Worm (Caenorhabditis elegans): Measurements from ENCODE around the gene frpr-16.
"Not testable (repeated sequence)": the region's sequence is repeated elsewhere in the genome, so short reads cannot be mapped to it uniquely, and the experiment has no call there.

Gene frpr-16

DNA sequence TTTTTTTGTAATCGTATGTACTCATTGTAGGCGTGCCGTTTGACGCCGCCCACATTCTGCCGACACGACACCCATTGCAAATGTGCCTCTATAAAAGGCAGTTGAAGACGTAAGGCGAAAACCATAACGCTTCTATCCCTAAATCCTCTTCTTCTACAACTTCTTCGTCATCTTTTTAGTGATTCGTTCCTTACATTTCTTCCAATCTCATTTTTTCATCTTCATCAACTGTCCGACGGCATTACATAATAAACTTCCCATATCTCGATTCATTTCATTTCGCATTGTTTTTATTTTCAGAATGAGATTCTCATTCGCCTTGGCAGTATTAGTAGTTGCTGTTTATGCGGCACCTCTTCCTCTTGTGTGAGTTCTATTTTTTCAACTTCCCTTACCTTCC lies 10.7 kb downstream of the frpr-16 start, which contains the start of gene ZK84.1:
Gene ZK84.1, plus strand, starts transcription at position 301 of the 400 bp plus-strand sequence.
- TF ChIP-seq unc-62 (GFP tag; optimal IDR thresholded peaks at IDR 0.05): no peak

DNA sequence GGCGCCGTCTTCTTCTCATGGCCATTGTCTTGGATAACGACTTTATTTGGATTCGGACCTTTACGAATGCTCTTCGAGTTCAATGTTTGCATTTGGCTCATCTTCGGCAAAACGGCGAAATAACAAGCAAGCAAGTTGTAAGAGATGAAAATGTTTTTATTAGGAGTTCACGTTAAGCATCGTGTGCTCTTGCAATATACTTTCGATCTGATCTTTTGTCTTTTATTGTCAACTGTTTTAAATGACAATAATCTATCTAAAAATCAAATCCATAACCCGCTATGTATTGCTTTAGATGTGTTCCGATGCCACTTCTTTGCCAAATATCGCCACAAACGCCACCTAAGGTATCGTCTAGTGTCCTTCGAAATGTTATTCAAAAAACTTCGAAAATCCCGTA lies 14.6 kb downstream of the frpr-16 start, which contains the start of gene ZK84.5:
Gene ZK84.5, minus strand, starts transcription at position 101 of the 400 bp plus-strand sequence.
- no peak for TF ChIP-seq unc-62 (GFP tag; optimal IDR thresholded peaks at IDR 0.05)

DNA sequence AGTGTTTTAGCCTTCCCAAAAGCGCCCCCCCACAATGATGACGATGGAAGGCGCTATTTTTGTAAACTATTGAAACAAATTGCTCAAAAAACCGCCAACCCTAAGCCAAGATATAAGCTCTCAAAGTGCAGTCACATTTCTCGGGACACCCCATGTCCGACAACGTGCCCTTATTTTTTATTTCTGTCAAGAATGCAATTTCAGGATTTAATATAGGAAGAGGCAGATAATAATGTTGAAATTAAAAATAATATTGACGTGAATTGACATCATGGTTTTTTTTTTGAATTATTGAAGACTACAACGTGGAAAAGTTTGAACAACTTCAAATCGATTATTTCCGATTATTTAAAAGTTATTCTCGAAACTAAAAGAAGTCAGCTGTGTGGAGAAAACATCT lies 16.9 kb downstream of the frpr-16 start, which contains the start of gene ZK84.2:
Gene ZK84.2, plus strand, starts transcription at position 301 of the 400 bp plus-strand sequence.
- not testable (repeated sequence) for TF ChIP-seq unc-62 (GFP tag; optimal IDR thresholded peaks at IDR 0.05)

DNA sequence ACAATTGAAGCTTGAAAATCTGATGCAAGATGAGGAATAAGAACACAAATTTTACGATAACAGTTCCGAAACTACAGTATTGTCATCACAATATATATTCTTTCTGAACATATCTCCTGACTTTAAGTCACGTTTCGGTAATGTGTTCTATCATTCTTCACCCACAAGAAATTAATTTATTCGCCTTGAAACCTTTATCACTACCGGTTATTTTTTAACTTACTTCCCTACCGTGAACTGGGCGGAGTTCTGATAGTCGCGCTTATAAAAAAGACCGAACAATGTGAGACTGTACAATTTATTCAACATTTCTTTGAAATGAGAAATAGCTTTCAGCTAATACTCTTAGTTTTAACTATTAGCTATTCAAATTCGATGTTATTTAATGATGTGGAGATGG lies 20.5 kb downstream of the frpr-16 start, which contains the start of gene ins-20:
Gene ins-20, plus strand, starts transcription at position 301 of the 400 bp plus-strand sequence.
- no peak for TF ChIP-seq unc-62 (GFP tag; optimal IDR thresholded peaks at IDR 0.05)

DNA sequence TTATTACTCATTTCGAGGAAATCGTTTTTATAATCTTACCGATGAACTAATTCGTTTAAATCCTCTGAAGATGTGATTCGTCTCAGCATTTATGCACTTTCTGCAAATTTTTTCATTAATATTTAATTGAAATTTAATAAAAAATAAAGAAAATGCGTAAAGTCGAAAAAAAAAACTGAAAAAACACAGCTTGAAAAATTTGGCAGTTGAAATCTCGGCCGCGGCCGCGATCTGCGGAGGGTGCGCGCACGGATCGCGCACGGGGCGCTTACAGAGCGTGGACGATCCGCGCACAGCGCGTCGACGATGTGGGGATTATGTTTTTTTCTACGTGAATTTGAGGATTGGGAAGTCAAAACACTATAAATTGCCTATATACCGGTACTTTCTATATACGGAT lies 22.1 kb downstream of the frpr-16 start, which contains the start of gene ZK84.4:
Gene ZK84.4, minus strand, starts transcription at position 101 of the 400 bp plus-strand sequence.
- TF ChIP-seq unc-62 (GFP tag; optimal IDR thresholded peaks at IDR 0.05): not testable (repeated sequence)

DNA sequence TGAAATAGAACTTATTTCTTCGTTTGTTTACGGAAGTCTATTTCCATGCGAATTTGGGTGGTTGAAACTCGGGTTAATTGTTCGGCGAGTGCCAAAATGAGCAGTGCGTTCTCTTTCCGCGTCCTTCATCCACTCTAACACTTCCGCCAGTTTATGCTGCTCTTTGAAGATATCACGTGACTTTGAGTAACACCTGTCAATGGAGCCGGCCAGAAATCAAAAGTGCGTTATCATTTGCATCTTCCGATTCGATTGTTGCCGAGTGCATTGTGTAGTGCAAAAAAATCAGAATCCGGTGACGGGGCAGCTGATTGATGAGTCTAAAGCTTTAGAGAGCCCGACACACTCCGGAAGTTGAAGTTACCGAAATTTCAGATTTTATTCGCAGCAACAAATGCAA lies 30.0 kb downstream of the frpr-16 start:
- no peak for TF ChIP-seq unc-62 (GFP tag; optimal IDR thresholded peaks at IDR 0.05)

DNA sequence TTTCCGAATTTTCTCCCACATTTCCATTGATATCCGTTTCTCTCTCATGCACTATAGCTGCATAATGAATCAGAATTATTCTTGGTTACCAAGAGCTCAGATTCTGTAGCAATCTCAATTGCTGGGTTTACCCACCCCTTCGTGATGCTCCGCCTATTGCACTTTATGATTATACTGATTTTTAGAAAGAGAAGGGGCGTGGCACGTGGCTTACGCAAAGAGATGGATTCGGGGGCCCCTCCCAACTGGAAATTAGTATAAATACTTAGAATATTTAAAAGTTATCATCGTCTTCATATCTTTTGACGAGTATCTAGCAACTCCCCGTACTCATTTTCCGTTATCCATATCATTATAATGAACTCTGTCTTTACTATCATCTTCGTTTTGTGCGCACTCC lies 30.9 kb downstream of the frpr-16 start, which contains the start of gene ins-6:
Gene ins-6, plus strand, starts transcription at position 301 of the 400 bp plus-strand sequence.
- no peak for TF ChIP-seq unc-62 (GFP tag; optimal IDR thresholded peaks at IDR 0.05)

DNA sequence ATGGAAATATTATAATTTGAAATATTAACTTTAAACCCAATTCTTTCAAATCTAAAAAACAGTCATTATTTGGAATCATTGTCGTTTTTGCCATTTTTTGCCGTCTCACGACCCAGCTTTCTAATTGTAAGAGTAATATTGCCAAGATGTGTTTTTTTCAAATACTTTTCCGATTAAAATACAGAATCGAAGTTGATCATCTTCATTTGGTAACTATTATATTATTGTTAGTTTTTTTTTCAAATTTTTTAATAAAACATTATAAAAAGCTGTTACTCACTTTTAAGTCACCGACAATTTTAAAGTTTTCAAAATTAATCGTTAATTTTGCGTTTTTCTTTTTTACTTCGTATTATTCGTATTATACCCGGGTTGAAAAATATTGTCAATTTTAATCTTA lies 33.7 kb downstream of the frpr-16 start, which contains the start of gene ins-5:
Gene ins-5, plus strand, starts transcription at position 301 of the 400 bp plus-strand sequence.
- no peak for TF ChIP-seq unc-62 (GFP tag; optimal IDR thresholded peaks at IDR 0.05)

DNA sequence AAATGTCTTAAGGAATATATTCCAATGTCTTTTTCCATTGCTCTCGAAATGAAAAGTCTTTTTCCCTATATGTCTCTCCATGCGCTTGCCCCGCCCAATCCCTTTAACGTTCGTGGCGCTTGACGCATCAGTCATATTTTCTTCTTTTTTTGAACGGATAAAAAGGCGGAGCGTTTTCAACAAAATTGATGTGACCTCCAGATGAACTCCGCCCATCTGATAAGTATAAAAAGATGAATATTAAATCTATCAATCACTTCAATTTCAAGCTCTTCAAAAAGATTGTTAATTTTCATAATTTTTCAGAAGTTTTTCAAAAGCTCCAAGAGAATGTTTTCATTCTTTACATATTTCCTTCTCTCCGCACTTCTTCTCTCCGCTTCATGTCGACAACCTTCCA lies 34.9 kb downstream of the frpr-16 start, which contains the start of gene ins-4:
Gene ins-4, plus strand, starts transcription at position 301 of the 400 bp plus-strand sequence.
- no peak for TF ChIP-seq unc-62 (GFP tag; optimal IDR thresholded peaks at IDR 0.05)

DNA sequence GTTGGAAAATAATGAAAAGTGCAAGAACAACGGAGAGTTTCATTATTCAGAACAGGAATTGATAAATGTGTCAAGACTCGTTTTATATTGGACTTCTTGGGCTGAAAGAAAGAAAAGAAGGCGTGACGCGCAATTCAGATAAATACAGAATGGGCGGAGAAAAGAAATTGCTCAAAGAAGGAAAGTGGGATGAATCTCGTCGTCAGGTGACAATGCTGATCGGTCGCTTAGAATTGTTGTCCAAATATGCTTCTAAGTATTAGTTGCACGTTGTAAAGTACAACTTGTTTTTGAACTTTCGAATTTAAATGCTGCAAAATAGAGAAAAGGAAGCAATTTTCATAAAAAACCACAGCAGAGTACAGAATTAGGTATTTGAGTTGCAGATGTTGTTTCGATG lies 40.3 kb downstream of the frpr-16 start, which contains the start of gene ins-3:
Gene ins-3, minus strand, starts transcription at position 101 of the 400 bp plus-strand sequence.
- TF ChIP-seq unc-62 (GFP tag; optimal IDR thresholded peaks at IDR 0.05): no peak

DNA sequence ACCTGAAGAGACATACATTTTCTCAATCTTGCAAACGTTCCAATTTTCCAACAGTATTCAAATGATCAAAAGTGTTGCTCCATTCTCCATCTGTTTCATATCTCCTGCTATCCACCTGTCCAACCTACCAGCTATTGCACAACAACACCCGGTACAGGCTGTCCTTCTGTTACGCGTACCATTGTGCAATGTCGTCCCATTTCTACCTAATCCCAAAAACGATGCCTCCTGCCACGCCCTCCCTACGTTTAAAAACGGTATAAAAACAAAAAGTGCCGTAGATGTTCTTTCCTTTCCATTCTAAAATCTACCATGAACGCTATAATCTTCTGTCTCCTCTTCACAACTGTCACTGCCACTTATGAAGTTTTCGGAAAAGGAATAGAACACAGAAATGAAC lies 42.8 kb downstream of the frpr-16 start, which contains the start of gene ins-2:
Gene ins-2, plus strand, starts transcription at position 301 of the 400 bp plus-strand sequence.
- no peak for TF ChIP-seq unc-62 (GFP tag; optimal IDR thresholded peaks at IDR 0.05)

Measured in whole organism, dauer.